Worm (Caenorhabditis elegans): Measurements from ENCODE around the gene F14D2.19.

DNA sequence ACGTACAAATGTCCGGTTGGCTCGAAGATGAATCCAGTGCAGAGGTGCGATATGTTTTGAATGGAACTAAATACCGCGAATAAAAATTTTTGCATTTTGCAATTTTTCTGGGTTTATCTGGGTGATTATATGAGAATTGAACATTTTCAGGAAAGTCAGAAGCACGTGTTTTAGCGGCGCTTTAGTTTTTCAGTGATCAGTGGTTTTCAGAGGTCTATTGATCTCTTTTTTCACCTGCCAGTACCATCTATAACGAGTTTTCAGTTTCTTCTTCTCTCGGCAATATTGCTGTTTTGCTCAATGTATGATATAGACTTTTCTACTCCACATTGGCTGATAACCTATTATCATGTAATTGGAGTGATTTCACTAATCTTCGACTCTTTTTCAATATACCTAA lies 49.9 kb downstream of the F14D2.19 start, which contains the start of gene sri-63:
- no peak for TF ChIP-seq ztf-11 (tag; optimal IDR thresholded peaks at IDR 0.05)
- no peak for TF ChIP-seq nhr-6 (tag; optimal IDR thresholded peaks at IDR 0.05)
